Worm (Caenorhabditis elegans) whole organism, L1 larva: ENCODE data around the gene srh-35.

Experiments used
- lsy-2 ChIP-seq, 2 experiments: fragments of 150-350 bp; optimal IDR thresholded peaks; 2 replicates each; lab custom pipeline; 2014; ENCODE audit warnings: missing biosample characterization in 2 of 2, missing genetic modification characterization in 2 of 2
- snpc-4 ChIP-seq: fragments of 150-350 bp; optimal IDR thresholded peaks from 2 replicates; lab custom pipeline; 2014; ENCODE audit warnings: missing biosample characterization, missing genetic modification characterization
- unc-62 ChIP-seq: fragments of 150-350 bp; optimal IDR thresholded peaks from 2 replicates; lab custom pipeline; 2014; ENCODE audit warnings: missing biosample characterization, missing genetic modification reagents, missing genetic modification characterization

DNA sequence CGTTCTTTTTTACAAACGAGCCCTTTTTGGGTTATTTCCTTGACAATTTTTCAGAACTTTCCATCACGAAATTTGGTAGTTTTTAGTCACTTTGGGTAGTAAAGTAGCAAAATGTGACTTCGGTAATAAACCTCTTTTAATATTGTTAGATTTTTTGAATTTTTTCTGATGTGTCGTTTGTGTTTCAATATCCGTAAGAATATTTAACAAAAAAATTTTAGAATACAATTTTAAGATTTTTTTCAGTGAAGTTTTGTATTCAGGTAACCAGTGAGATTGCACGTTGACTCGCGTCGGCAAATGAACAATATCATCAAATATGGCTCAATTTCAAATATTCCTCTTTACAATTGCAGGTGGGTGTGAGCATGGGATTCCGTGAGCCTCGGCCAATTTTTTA is 23.6 kb upstream of the srh-35 start, which contains the start of gene srt-31:
- TF ChIP-seq lsy-2 (tag; optimal IDR thresholded peaks at IDR 0.05; lab: Kevin White, UChicago), result no peak
- no peak for TF ChIP-seq unc-62
- TF ChIP-seq snpc-4 (tag; lab: Kevin White, UChicago), result no peak
